Fruit fly (Drosophila melanogaster) whole organism, pupa: ENCODE data around the gene Tre1.

Source experiments
- CG10348 ChIP-seq: fragments of 200-800 bp; sonication (Bioruptor generic); IDR thresholded peaks from 2 replicates; pipeline ENCODE4 v1.3.6; 2022; ENCODE audit warnings: missing biosample characterization, missing genetic modification characterization
- CG12605 ChIP-seq: fragments of 200-800 bp; sonication (Bioruptor generic); IDR thresholded peaks from 2 replicates; pipeline ENCODE4 v1.3.6; 2022; ENCODE audit warnings: missing biosample characterization, missing genetic modification characterization
- CG13204 ChIP-seq: fragments of 200-800 bp; sonication (Bioruptor generic); optimal IDR thresholded peaks from 2 replicates; lab custom pipeline; 2018; ENCODE audit warnings: missing biosample characterization, mild to moderate bottlenecking, missing genetic modification characterization, moderate library complexity
- CG14655 ChIP-seq: fragments of 200-800 bp; sonication (Bioruptor generic); optimal IDR thresholded peaks from 3 replicates; lab custom pipeline; 2017; ENCODE audit warnings: mild to moderate bottlenecking, missing biosample characterization, missing genetic modification reagents, missing genetic modification characterization
- CG15710 ChIP-seq: fragments of 200-800 bp; sonication (Bioruptor generic); optimal IDR thresholded peaks from 2 replicates; lab custom pipeline; 2018; ENCODE audit warnings: missing biosample characterization, mild to moderate bottlenecking, missing genetic modification characterization, moderate library complexity
- CG17806 ChIP-seq: fragments of 200-800 bp; sonication (Bioruptor generic); optimal IDR thresholded peaks from 2 replicates; lab custom pipeline; 2018; ENCODE audit warnings: missing biosample characterization, mild to moderate bottlenecking, missing genetic modification characterization, moderate library complexity
- CG32121 ChIP-seq: fragments of 200-800 bp; sonication (Bioruptor generic); IDR thresholded peaks from 2 replicates; pipeline ENCODE4 v1.3.6; 2022; ENCODE audit warnings: missing biosample characterization, missing genetic modification characterization
- CG34367 ChIP-seq: fragments of 200-800 bp; sonication (Bioruptor generic); optimal IDR thresholded peaks from 2 replicates; lab custom pipeline; 2018; ENCODE audit warnings: missing biosample characterization, mild to moderate bottlenecking, missing genetic modification characterization
- CG4496 ChIP-seq: fragments of 200-800 bp; sonication (Bioruptor generic); IDR thresholded peaks from 3 replicates; pipeline ENCODE4 v1.3.6; 2022; ENCODE audit warnings: missing biosample characterization, missing genetic modification characterization
- CG8159 ChIP-seq: fragments of 200-800 bp; sonication (Bioruptor generic); optimal IDR thresholded peaks from 3 replicates; lab custom pipeline; 2018; ENCODE audit warnings: missing biosample characterization, mild to moderate bottlenecking, missing genetic modification characterization, moderate library complexity
- CG8301 ChIP-seq: fragments of 200-800 bp; sonication (Bioruptor generic); optimal IDR thresholded peaks from 2 replicates; lab custom pipeline; 2018; ENCODE audit warnings: missing biosample characterization, mild to moderate bottlenecking, missing genetic modification characterization
- CG9948 ChIP-seq: fragments of 200-800 bp; sonication (Bioruptor generic); optimal IDR thresholded peaks from 2 replicates; lab custom pipeline; 2018; ENCODE audit warnings: missing biosample characterization, mild to moderate bottlenecking, missing genetic modification characterization, moderate library complexity
- D1 ChIP-seq: fragments of 200-800 bp; sonication (Bioruptor generic); optimal IDR thresholded peaks from 2 replicates; lab custom pipeline; 2018; ENCODE audit warnings: missing biosample characterization, mild to moderate bottlenecking, missing genetic modification characterization, moderate library complexity
- EcR ChIP-seq: fragments of 200-800 bp; sonication (Bioruptor generic); optimal IDR thresholded peaks from 3 replicates; lab custom pipeline; 2019; ENCODE audit warnings: missing biosample characterization, missing genetic modification characterization, mild to moderate bottlenecking, moderate library complexity, missing genetic modification reagents
- Ets98B ChIP-seq: fragments of 200-800 bp; sonication (Bioruptor generic); IDR thresholded peaks from 2 replicates; pipeline ENCODE4 v1.3.6; 2022; ENCODE audit warnings: missing biosample characterization, missing genetic modification characterization
- Pif1A ChIP-seq: fragments of 200-800 bp; sonication (Bioruptor generic); optimal IDR thresholded peaks from 3 replicates; lab custom pipeline; 2016; ENCODE audit warnings: missing biosample characterization, missing genetic modification characterization
- Pif1B ChIP-seq: fragments of 200-800 bp; sonication (Bioruptor generic); optimal IDR thresholded peaks from 3 replicates; lab custom pipeline; 2016; ENCODE audit warnings: missing biosample characterization, missing genetic modification characterization
- Snoo ChIP-seq: fragments of 200-800 bp; sonication (Bioruptor generic); optimal IDR thresholded peaks from 3 replicates; lab custom pipeline; 2017; ENCODE audit warnings: missing biosample characterization, mild to moderate bottlenecking, missing genetic modification characterization, inconsistent platforms
- fd96Ca ChIP-seq: fragments of 200-800 bp; sonication (Bioruptor generic); IDR thresholded peaks from 3 replicates; pipeline ENCODE4 v1.3.6; 2022; ENCODE audit warnings: missing biosample characterization, missing genetic modification characterization
- gl ChIP-seq: fragments of 200-800 bp; sonication (Bioruptor generic); optimal IDR thresholded peaks from 2 replicates; lab custom pipeline; 2018; ENCODE audit warnings: missing biosample characterization, mild to moderate bottlenecking, missing genetic modification characterization
- rn ChIP-seq: fragments of 200-800 bp; sonication (Bioruptor generic); IDR thresholded peaks from 2 replicates; pipeline ENCODE4 v1.3.6; 2022; ENCODE audit warnings: missing biosample characterization, missing genetic modification characterization

The Tre1 gene

DNA sequence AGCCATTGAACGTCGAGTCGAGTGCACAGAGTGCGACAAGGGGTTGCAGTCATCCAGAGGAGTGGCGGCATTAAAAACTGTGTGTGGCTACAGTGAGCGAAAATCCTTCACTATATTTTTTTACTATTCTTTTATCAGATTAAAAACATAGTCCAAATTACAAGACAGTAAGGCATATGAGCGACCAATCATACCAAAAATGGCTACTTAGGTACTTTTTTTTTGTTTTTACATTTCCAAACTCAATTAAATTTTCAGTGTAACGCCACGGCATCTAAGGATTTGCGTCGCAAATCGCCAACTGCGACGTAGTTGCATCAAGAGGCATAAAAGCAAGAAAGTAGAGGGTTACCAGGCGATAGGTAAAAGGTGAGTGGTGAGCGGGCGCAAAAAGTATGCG lies 40.7 kb downstream of the Tre1 start:
- TF ChIP-seq CG13204 (GFP tag; lab: Kevin White, UChicago) (no peak), D1 (tag; lab: Kevin White, UChicago) (no peak), EcR (no peak), Snoo (tag; lab: Kevin White, UChicago) (peak; percentile 21), Ets98B (GFP tag; lab: Robert Waterston, UW) (no peak), CG32121 (no peak), CG10348 (no peak), Pif1A (GFP tag; lab: Kevin White, UChicago) (peak; percentile 33), Pif1B (GFP tag; lab: Kevin White, UChicago) (no peak), gl (tag; lab: Kevin White, UChicago) (no peak), fd96Ca (peak; percentile 19; the same call in 1 of the 3 replicates), CG8301 (peak; percentile 15), CG17806 (peak; percentile 45), CG9948 (tag; lab: Kevin White, UChicago) (peak; percentile 39), rn (no peak), CG34367 (tag; lab: Kevin White, UChicago) (peak; percentile 46), CG15710 (tag; lab: Kevin White, UChicago) (peak; percentile 31), CG8159 (tag; lab: Kevin White, UChicago) (peak; percentile 55), CG4496 (peak; percentile 56; the same call in 1 of the 3 replicates), CG14655 (GFP tag; lab: Kevin White, UChicago) (peak; percentile 17), CG12605 (GFP tag; lab: Robert Waterston, UW) (no peak)
- TF ChIP-seq, all 21 proteins: peak for 11

DNA sequence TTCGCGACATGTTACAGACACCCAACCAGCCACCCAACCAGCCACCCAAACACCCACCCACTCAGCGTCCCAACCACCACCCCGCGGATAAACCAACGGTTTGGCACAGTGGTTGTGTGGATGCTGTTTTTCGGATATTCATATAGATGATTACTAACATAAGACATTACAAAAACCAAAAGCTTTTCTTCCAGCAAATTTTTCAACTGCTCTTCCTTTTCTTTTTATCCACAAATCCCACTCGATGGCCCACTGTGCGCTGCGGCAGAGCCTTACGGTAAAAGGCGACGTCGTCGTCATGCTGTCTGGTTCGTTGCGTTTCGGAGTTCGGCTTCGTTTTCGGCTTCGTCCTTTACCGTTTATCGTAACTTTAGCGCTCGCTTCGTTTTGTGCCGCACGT lies 41.2 kb downstream of the Tre1 start:
- TF ChIP-seq CG4496 = peak; percentile 84
- peak; percentile 70 for TF ChIP-seq fd96Ca
- TF ChIP-seq Pif1A (GFP tag; lab: Kevin White, UChicago) = no peak
- no peak for TF ChIP-seq EcR
- TF ChIP-seq CG8159 (tag; lab: Kevin White, UChicago) = peak; percentile 30
- TF ChIP-seq CG34367 (tag; lab: Kevin White, UChicago) = peak; percentile 15
- no peak for TF ChIP-seq CG10348
- TF ChIP-seq CG14655 (GFP tag; lab: Kevin White, UChicago) = peak; percentile 36
- TF ChIP-seq CG15710 (tag; lab: Kevin White, UChicago) = peak; percentile 40
- no peak for TF ChIP-seq CG9948 (tag; lab: Kevin White, UChicago)
- TF ChIP-seq CG17806 = no peak
- no peak for TF ChIP-seq Snoo (tag; lab: Kevin White, UChicago)
- no peak for TF ChIP-seq D1 (tag; lab: Kevin White, UChicago)
- peak; percentile 25 for TF ChIP-seq CG8301
- peak; percentile 32; the same call in 1 of the 2 replicates for TF ChIP-seq CG12605 (GFP tag; lab: Robert Waterston, UW)
- peak; percentile 59 for TF ChIP-seq Ets98B (GFP tag; lab: Robert Waterston, UW)
- peak; percentile 34; the same call in 1 of the 2 replicates for TF ChIP-seq CG32121
- TF ChIP-seq CG13204 (GFP tag; lab: Kevin White, UChicago) = no peak
- TF ChIP-seq gl (tag; lab: Kevin White, UChicago) = no peak
- TF ChIP-seq Pif1B (GFP tag; lab: Kevin White, UChicago) = peak; percentile 26
- TF ChIP-seq rn = no peak
- TF ChIP-seq, all 21 proteins: peak for 11

DNA sequence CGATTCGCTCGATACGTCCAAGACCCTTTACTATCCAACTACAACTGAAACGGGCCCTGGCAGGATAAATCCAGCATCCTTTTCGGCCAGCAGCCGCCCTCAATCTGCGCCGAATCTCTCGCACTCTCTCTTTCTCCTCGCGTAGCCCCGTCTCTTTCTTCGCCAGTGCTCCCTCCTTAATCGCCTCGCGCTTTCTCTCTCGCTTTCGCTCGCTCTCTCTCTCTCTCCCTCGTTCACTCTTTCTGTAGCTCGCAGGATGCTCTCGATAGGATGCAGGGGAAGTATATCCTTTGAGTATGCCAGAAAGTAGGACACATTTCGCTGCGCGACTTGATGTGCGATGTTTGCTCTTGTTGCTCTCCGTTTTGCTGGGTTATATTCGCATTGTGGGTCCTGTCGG lies 42.2 kb downstream of the Tre1 start:
- TF ChIP-seq CG17806 = no peak
- TF ChIP-seq Pif1B (GFP tag; lab: Kevin White, UChicago) = no peak
- TF ChIP-seq CG9948 (tag; lab: Kevin White, UChicago) = no peak
- no peak for TF ChIP-seq D1 (tag; lab: Kevin White, UChicago)

DNA sequence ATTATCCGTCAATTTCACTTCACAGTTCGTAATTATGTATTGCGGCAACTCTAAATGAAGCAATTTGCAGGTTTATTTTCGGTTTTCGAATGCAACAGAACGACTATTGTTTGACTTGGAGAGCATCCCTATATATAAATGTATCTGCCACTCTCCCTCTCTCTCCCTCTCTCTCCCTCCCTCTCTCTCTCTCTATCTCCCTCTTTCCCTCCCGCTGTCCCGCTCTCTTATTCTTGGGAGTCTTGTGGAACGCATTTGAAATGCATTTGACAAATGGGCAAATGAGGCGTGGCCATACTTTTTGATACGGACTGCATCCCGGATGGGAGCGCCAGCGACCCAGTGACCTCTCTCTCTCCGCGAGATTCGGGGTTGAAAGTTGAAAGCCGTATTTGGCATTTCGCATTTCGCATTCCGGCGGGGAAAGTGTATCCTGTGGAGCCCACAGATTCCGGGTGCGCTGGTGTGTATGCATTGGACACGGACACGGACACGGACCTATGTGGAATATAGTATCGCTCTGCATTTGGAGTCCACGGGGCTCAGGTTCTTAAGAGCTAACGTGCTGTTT lies 43.2 kb downstream of the Tre1 start:
- TF ChIP-seq CG14655 (GFP tag; lab: Kevin White, UChicago) = no peak
- TF ChIP-seq CG32121 = no peak
- TF ChIP-seq CG8159 (tag; lab: Kevin White, UChicago) = no peak
- no peak for TF ChIP-seq D1 (tag; lab: Kevin White, UChicago)
- TF ChIP-seq CG13204 (GFP tag; lab: Kevin White, UChicago) = no peak
- TF ChIP-seq EcR = no peak
- TF ChIP-seq gl (tag; lab: Kevin White, UChicago) = no peak
- TF ChIP-seq CG12605 (GFP tag; lab: Robert Waterston, UW) = no peak
- TF ChIP-seq CG8301 = no peak
- TF ChIP-seq CG15710 (tag; lab: Kevin White, UChicago) = no peak
- TF ChIP-seq CG9948 (tag; lab: Kevin White, UChicago) = no peak
- no peak for TF ChIP-seq fd96Ca
- no peak for TF ChIP-seq Pif1A (GFP tag; lab: Kevin White, UChicago)
- no peak for TF ChIP-seq CG4496
- no peak for TF ChIP-seq CG34367 (tag; lab: Kevin White, UChicago)
- TF ChIP-seq rn = no peak
- TF ChIP-seq, all 21 proteins: peak for 0

DNA sequence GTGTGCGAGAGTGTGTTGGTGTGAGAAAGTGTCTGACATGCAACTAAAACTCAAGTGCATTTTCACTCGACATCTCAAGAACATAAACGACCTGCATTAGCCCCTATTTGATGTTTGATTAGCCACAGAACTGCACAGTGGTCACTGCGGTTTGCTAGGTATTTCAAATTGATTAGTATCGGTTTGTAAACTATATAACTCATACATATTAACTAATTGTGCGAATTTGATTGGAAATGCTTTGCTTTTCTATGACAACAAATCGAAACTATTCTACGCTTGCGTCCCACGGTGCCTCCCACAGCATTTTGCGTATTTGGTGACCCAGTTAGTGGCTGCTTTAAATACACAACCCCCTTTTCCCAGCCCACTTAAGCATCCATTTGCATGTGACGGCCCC lies 45.1 kb downstream of the Tre1 start:
- peak; percentile 40 for TF ChIP-seq Ets98B (GFP tag; lab: Robert Waterston, UW)
- TF ChIP-seq CG17806 = no peak
- TF ChIP-seq CG4496 = 0 out of 3 replicates have a peak, but pooled peaks have one; percentile 48
- TF ChIP-seq CG8159 (tag; lab: Kevin White, UChicago) = no peak
- TF ChIP-seq Pif1A (GFP tag; lab: Kevin White, UChicago) = no peak
- no peak for TF ChIP-seq D1 (tag; lab: Kevin White, UChicago)
- TF ChIP-seq CG32121 = peak; percentile 50; the same call in 1 of the 2 replicates
- peak; percentile 68 for TF ChIP-seq fd96Ca
